Worm (Caenorhabditis elegans) whole organism, early embryonic: Measurements from ENCODE around the gene arx-3.

Source experiments
- hmbx-1 ChIP-seq: sonication (generic microtip); optimal IDR thresholded peaks from 2 replicates; lab custom pipeline; 2016; ENCODE audit warnings: mild to moderate bottlenecking, missing genetic modification characterization, missing compliant biosample characterization
- hmg-4 ChIP-seq: fragments of 200-800 bp; sonication (Bioruptor generic); optimal IDR thresholded peaks from 2 replicates; lab custom pipeline; 2018; ENCODE audit warnings: mild to moderate bottlenecking, missing genetic modification characterization, missing compliant biosample characterization
- hnd-1 ChIP-seq: sonication (generic microtip); optimal IDR thresholded peaks from 2 replicates; lab custom pipeline; 2016; ENCODE audit warnings: missing genetic modification characterization, missing compliant biosample characterization
- pes-1 ChIP-seq: fragments of 200-800 bp; sonication (Bioruptor generic); IDR thresholded peaks from 2 replicates; pipeline ENCODE4 v1.3.6; 2022; ENCODE audit warnings: missing genetic modification reagents, missing genetic modification characterization, missing compliant biosample characterization

arx-3 gene

DNA sequence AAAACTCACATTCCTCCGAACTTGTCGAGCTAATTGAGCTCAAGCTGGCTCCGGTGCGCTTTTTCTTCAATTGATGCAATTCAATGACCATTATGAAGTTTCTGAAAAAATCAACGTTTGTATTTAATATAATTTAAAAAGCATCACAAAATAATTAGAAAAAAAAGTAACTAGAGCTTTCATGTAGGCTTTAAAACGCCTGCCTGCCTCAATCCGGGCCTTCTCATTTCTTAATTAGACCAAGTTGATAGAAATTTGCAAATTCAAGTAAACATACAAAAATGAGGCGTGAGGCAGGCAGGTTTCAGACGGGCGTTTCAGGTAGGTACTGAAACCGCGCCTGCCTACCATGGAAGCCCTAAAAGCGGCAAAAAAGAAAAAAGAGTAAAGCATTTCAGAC is 55.4 kb downstream of the arx-3 start, which contains the start of gene Y56A3A.33:
TSS of gene Y56A3A.33 (minus strand) at position 101 of the 400 bp plus-strand sequence.
- TF ChIP-seq hmg-4 (GFP tag; lab: Kevin White, UChicago) = no peak
- TF ChIP-seq hnd-1 (tag; lab: Kevin White, UChicago) = no peak
- TF ChIP-seq hmbx-1 (tag; lab: Kevin White, UChicago) = no peak
- no peak for TF ChIP-seq pes-1 (GFP tag; lab: Robert Waterston, UW)
